Worm (Caenorhabditis elegans) whole organism, young adult: Measurements from ENCODE around the gene T26G10.5.

Experiments
- D2030.7 ChIP-seq: fragments of 200-800 bp; sonication (Bioruptor generic); IDR thresholded peaks from 2 replicates; pipeline ENCODE4 v1.3.6; 2022; ENCODE audit warnings: missing genetic modification reagents, missing genetic modification characterization, missing compliant biosample characterization
- F10E7.11 ChIP-seq: sonication (generic microtip); optimal IDR thresholded peaks from 2 replicates; lab custom pipeline; 2017; ENCODE audit warnings: mild to moderate bottlenecking, missing genetic modification characterization, moderate library complexity, missing compliant biosample characterization
- F57A8.1 ChIP-seq: fragments of 200-800 bp; sonication (Bioruptor generic); optimal IDR thresholded peaks from 2 replicates; lab custom pipeline; 2018; ENCODE audit warnings: mild to moderate bottlenecking, missing genetic modification characterization, moderate library complexity, missing compliant biosample characterization
- K11D2.4 ChIP-seq: fragments of 200-800 bp; sonication (Bioruptor generic); IDR thresholded peaks from 2 replicates; pipeline ENCODE4 v1.3.6; 2022; ENCODE audit warnings: missing genetic modification reagents, missing genetic modification characterization, missing compliant biosample characterization
- Y53F4B.3 ChIP-seq: fragments of 200-800 bp; sonication (Bioruptor generic); IDR thresholded peaks from 2 replicates; pipeline ENCODE4 v1.3.6; 2022; ENCODE audit warnings: missing genetic modification reagents, missing genetic modification characterization, missing compliant biosample characterization
- Y53G8AR.9 ChIP-seq: fragments of 200-800 bp; sonication (Bioruptor generic); conservative IDR thresholded peaks from 2 replicates; pipeline ENCODE4 v1.3.6; 2022; ENCODE audit warnings: missing genetic modification reagents, missing genetic modification characterization, missing compliant biosample characterization
- Y67H2A.10 ChIP-seq: fragments of 200-800 bp; sonication (Bioruptor generic); conservative IDR thresholded peaks from 2 replicates; pipeline ENCODE4 v1.3.6; 2022; ENCODE audit warnings: missing genetic modification reagents, missing genetic modification characterization, missing compliant biosample characterization
- Y79H2A.3 ChIP-seq: fragments of 200-800 bp; sonication (Bioruptor generic); conservative IDR thresholded peaks from 2 replicates; pipeline ENCODE4 v1.3.6; 2022; ENCODE audit warnings: missing genetic modification reagents, missing genetic modification characterization, missing compliant biosample characterization
- Y95B8A.8 ChIP-seq: fragments of 200-800 bp; sonication (Bioruptor generic); IDR thresholded peaks from 2 replicates; pipeline ENCODE4 v1.3.6; 2022; ENCODE audit warnings: missing genetic modification reagents, missing genetic modification characterization, missing compliant biosample characterization
- ama-1 ChIP-seq, 3 experiments: fragments of 150-350 bp in 1 of 3; sonication (generic microtip) in 2 of 3; optimal IDR thresholded peaks; 2 replicates each; lab custom pipeline; 2014 to 2018; ENCODE audit warnings: missing biosample characterization in 2 of 3, missing genetic modification characterization in 2 of 3, missing genetic modification reagents in 2 of 3
- aptf-2 ChIP-seq: fragments of 200-800 bp; sonication (Bioruptor generic); conservative IDR thresholded peaks from 2 replicates; pipeline ENCODE4 v1.3.6; 2022; ENCODE audit warnings: missing genetic modification reagents, missing genetic modification characterization, missing compliant biosample characterization
- attf-3 ChIP-seq: fragments of 200-800 bp; sonication (Bioruptor generic); conservative IDR thresholded peaks from 2 replicates; pipeline ENCODE4 v1.3.6; 2022; ENCODE audit warnings: missing genetic modification reagents, missing genetic modification characterization, missing compliant biosample characterization
- cebp-1 ChIP-seq, 2 experiments: fragments of 200-800 bp in 1 of 2; sonication (Bioruptor generic) in 1 of 2; sonication (generic microtip) in 1 of 2; IDR thresholded peaks in 1 of 2; optimal IDR thresholded peaks in 1 of 2; 2 replicates each; pipeline versions ENCODE4 v1.3.6 to Lab custom; 2017 to 2022; ENCODE audit warnings: missing compliant biosample characterization in 2 of 2, missing genetic modification characterization in 2 of 2, mild to moderate bottlenecking in 1 of 2, missing genetic modification reagents in 1 of 2, moderate library complexity in 1 of 2
- ceh-100 ChIP-seq: fragments of 200-800 bp; sonication (Bioruptor generic); IDR thresholded peaks from 2 replicates; pipeline ENCODE4 v1.3.6; 2022; ENCODE audit warnings: missing genetic modification reagents, missing genetic modification characterization, missing compliant biosample characterization
- ceh-40 ChIP-seq: fragments of 200-800 bp; sonication (Bioruptor generic); IDR thresholded peaks from 2 replicates; pipeline ENCODE4 v1.3.6; 2022; ENCODE audit warnings: missing genetic modification characterization, missing compliant biosample characterization
- ceh-58 ChIP-seq: fragments of 200-800 bp; sonication (Bioruptor generic); IDR thresholded peaks from 2 replicates; pipeline ENCODE4 v1.3.6; 2022; ENCODE audit warnings: missing genetic modification characterization, missing compliant biosample characterization
- ceh-79 ChIP-seq: sonication (generic microtip); optimal IDR thresholded peaks from 2 replicates; lab custom pipeline; 2017; ENCODE audit warnings: mild to moderate bottlenecking, missing genetic modification characterization, missing compliant biosample characterization
- die-1 ChIP-seq: sonication (generic microtip); optimal IDR thresholded peaks from 2 replicates; lab custom pipeline; 2016; ENCODE audit warnings: missing genotype, mild to moderate bottlenecking, missing genetic modification characterization, missing compliant biosample characterization
- dox-1 ChIP-seq: fragments of 200-800 bp; sonication (Bioruptor generic); IDR thresholded peaks from 2 replicates; pipeline ENCODE4 v1.3.6; 2022; ENCODE audit warnings: missing genetic modification reagents, missing genetic modification characterization, missing compliant biosample characterization
- ekl-4 ChIP-seq: fragments of 200-800 bp; sonication (Bioruptor generic); IDR thresholded peaks from 2 replicates; pipeline ENCODE4 v1.3.6; 2022; ENCODE audit warnings: missing genetic modification reagents, missing genetic modification characterization, missing compliant biosample characterization
- him-1 ChIP-seq: sonication (generic microtip); optimal IDR thresholded peaks from 2 replicates; lab custom pipeline; 2016; ENCODE audit warnings: missing genotype, missing genetic modification reagents, missing genetic modification characterization, missing compliant biosample characterization
- hmg-1.2 ChIP-seq: fragments of 200-800 bp; sonication (Bioruptor generic); IDR thresholded peaks from 2 replicates; pipeline ENCODE4 v1.3.6; 2022; ENCODE audit warnings: missing genetic modification reagents, missing genetic modification characterization, missing compliant biosample characterization
- hmg-20 ChIP-seq: fragments of 200-800 bp; sonication (Bioruptor generic); IDR thresholded peaks from 2 replicates; pipeline ENCODE4 v1.3.6; 2022; ENCODE audit warnings: missing genetic modification reagents, missing genetic modification characterization, missing compliant biosample characterization
- lag-1 ChIP-seq: fragments of 200-800 bp; sonication (Bioruptor generic); IDR thresholded peaks from 2 replicates; pipeline ENCODE4 v1.3.6; 2022; ENCODE audit warnings: missing genetic modification reagents, missing genetic modification characterization, missing compliant biosample characterization
- lin-54 ChIP-seq: fragments of 200-800 bp; sonication (Bioruptor generic); optimal IDR thresholded peaks from 2 replicates; lab custom pipeline; 2018; ENCODE audit warnings: mild to moderate bottlenecking, missing genetic modification characterization, missing compliant biosample characterization
- lsl-1 ChIP-seq: fragments of 200-800 bp; sonication (Bioruptor generic); optimal IDR thresholded peaks from 2 replicates; lab custom pipeline; 2018; ENCODE audit warnings: mild to moderate bottlenecking, missing genetic modification characterization, moderate library complexity, missing compliant biosample characterization
- madf-10 ChIP-seq: sonication (generic microtip); optimal IDR thresholded peaks from 2 replicates; lab custom pipeline; 2016; ENCODE audit warnings: mild to moderate bottlenecking, missing genetic modification characterization, missing compliant biosample characterization
- madf-3 ChIP-seq: fragments of 200-800 bp; sonication (Bioruptor generic); IDR thresholded peaks from 2 replicates; pipeline ENCODE4 v1.3.6; 2022; ENCODE audit warnings: missing genetic modification reagents, missing genetic modification characterization, missing compliant biosample characterization
- madf-6 ChIP-seq: fragments of 200-800 bp; sonication (Bioruptor generic); IDR thresholded peaks from 2 replicates; pipeline ENCODE4 v1.3.6; 2022; ENCODE audit warnings: missing genetic modification reagents, missing genetic modification characterization, missing compliant biosample characterization
- mcd-1 ChIP-seq: fragments of 200-800 bp; sonication (Bioruptor generic); IDR thresholded peaks from 2 replicates; pipeline ENCODE4 v1.3.6; 2022; ENCODE audit warnings: missing genetic modification reagents, missing genetic modification characterization, missing compliant biosample characterization
- nhr-27 ChIP-seq: fragments of 200-800 bp; sonication (Bioruptor generic); optimal IDR thresholded peaks from 2 replicates; lab custom pipeline; 2018; ENCODE audit warnings: mild to moderate bottlenecking, missing genetic modification characterization, moderate library complexity, missing compliant biosample characterization
- pbrm-1 ChIP-seq: fragments of 200-800 bp; sonication (Bioruptor generic); IDR thresholded peaks from 2 replicates; pipeline ENCODE4 v1.3.6; 2022; ENCODE audit warnings: missing genetic modification reagents, missing genetic modification characterization, missing compliant biosample characterization
- rcor-1 ChIP-seq: fragments of 200-800 bp; sonication (Bioruptor generic); IDR thresholded peaks from 2 replicates; pipeline ENCODE4 v1.3.6; 2022; ENCODE audit warnings: missing genetic modification reagents, missing genetic modification characterization, missing compliant biosample characterization
- rpc-1 ChIP-seq, 2 experiments: fragments of 150-350 bp in 1 of 2; sonication (generic microtip) in 1 of 2; optimal IDR thresholded peaks; 2 replicates each; lab custom pipeline; 2014 to 2018; ENCODE audit warnings: missing biosample characterization in 1 of 2, missing genetic modification characterization in 1 of 2, missing genetic modification reagents in 1 of 2, missing genotype in 1 of 2
- snpc-1.1 ChIP-seq: sonication (generic microtip); optimal IDR thresholded peaks from 2 replicates; lab custom pipeline; 2017; ENCODE audit warnings: missing genetic modification characterization, mild to moderate bottlenecking, missing compliant biosample characterization, antibody characterized with exemption, moderate library complexity, missing genotype, missing genetic modification reagents; ENCODE audit not compliant: insufficient read depth
- snpc-1.3 ChIP-seq: sonication (generic microtip); optimal IDR thresholded peaks from 2 replicates; lab custom pipeline; 2017; ENCODE audit warnings: missing genetic modification characterization, mild to moderate bottlenecking, missing compliant biosample characterization, antibody characterized with exemption, moderate library complexity, missing genotype, missing genetic modification reagents; ENCODE audit not compliant: insufficient read depth
- tbp1 ChIP-seq: fragments of 200-800 bp; sonication (Bioruptor generic); optimal IDR thresholded peaks from 2 replicates; lab custom pipeline; 2018; ENCODE audit warnings: mild to moderate bottlenecking, missing genetic modification characterization, missing compliant biosample characterization
- tlf-1 ChIP-seq: fragments of 200-800 bp; sonication (Bioruptor generic); optimal IDR thresholded peaks from 2 replicates; lab custom pipeline; 2018; ENCODE audit warnings: mild to moderate bottlenecking, missing genetic modification characterization, missing compliant biosample characterization
- unc-130 ChIP-seq: sonication (generic microtip); optimal IDR thresholded peaks from 2 replicates; lab custom pipeline; 2016; ENCODE audit warnings: missing genetic modification reagents, missing genetic modification characterization, missing compliant biosample characterization
- unc-62 ChIP-seq: fragments of 150-350 bp; optimal IDR thresholded peaks from 2 replicates; lab custom pipeline; 2014; ENCODE audit warnings: missing biosample characterization, missing genetic modification reagents, missing genetic modification characterization
- zfh-2 ChIP-seq: fragments of 200-800 bp; sonication (Bioruptor generic); conservative IDR thresholded peaks from 2 replicates; pipeline ENCODE4 v1.3.6; 2022; ENCODE audit warnings: missing genetic modification reagents, missing genetic modification characterization, missing compliant biosample characterization
- ztf-18 ChIP-seq: sonication (generic microtip); optimal IDR thresholded peaks from 2 replicates; lab custom pipeline; 2016; ENCODE audit warnings: missing genotype, mild to moderate bottlenecking, missing genetic modification characterization, missing compliant biosample characterization
- ztf-22 ChIP-seq: fragments of 200-800 bp; sonication (Bioruptor generic); optimal IDR thresholded peaks from 2 replicates; lab custom pipeline; 2018; ENCODE audit warnings: mild to moderate bottlenecking, missing genetic modification characterization, moderate library complexity, missing compliant biosample characterization
- ztf-26 ChIP-seq: sonication (generic microtip); optimal IDR thresholded peaks from 2 replicates; lab custom pipeline; 2017; ENCODE audit warnings: missing genetic modification characterization, missing compliant biosample characterization

T26G10.5 gene

ce11 chrIII:9401036-9401435 is 25.2 kb downstream of the T26G10.5 start, which contains the start of gene nlp-48:
Gene nlp-48, minus strand, starts transcription at chrIII:9401136.
- TF ChIP-seq attf-3 (GFP tag; lab: Robert Waterston, UW) (no peak), lag-1 (GFP tag; lab: Robert Waterston, UW) (no peak), F10E7.11 (tag; lab: Kevin White, UChicago) (no peak), rpc-1 (optimal IDR thresholded peaks at IDR 0.05; lab: Kevin White, UChicago) (no peak), rpc-1 (tag; optimal IDR thresholded peaks at IDR 0.05; lab: Kevin White, UChicago) (no peak), ceh-58 (GFP tag; lab: Robert Waterston, UW) (no peak), ama-1 (optimal IDR thresholded peaks at IDR 0.05; lab: Kevin White, UChicago) (no peak), ama-1 (GFP tag; optimal IDR thresholded peaks at IDR 0.05; lab: Kevin White, UChicago) (no peak), unc-130 (no peak), die-1 (tag; lab: Kevin White, UChicago) (no peak), K11D2.4 (no peak), F57A8.1 (GFP tag; lab: Kevin White, UChicago) (no peak), unc-62 (GFP tag; lab: Kevin White, UChicago) (no peak), tlf-1 (GFP tag; lab: Kevin White, UChicago) (no peak)

- no peak for TF ChIP-seq hmg-20 (GFP tag; lab: Robert Waterston, UW)
- TF ChIP-seq Y53F4B.3 (GFP tag; lab: Robert Waterston, UW) = no peak
- peak; percentile 23 for TF ChIP-seq snpc-1.3 (tag; lab: Kevin White, UChicago)
- 0 out of 2 replicates have a peak, but pooled peaks have one; percentile 37 for TF ChIP-seq Y67H2A.10
- peak; percentile 86 for TF ChIP-seq Y95B8A.8
- TF ChIP-seq ceh-100 = peak; percentile 60; the same call in 1 of the 2 replicates
- peak; percentile 85 for TF ChIP-seq madf-3 (GFP tag; lab: Robert Waterston, UW)
- peak; percentile 37; the same call in 1 of the 2 replicates for TF ChIP-seq attf-3 (GFP tag; lab: Robert Waterston, UW)
- TF ChIP-seq tbp1 (GFP tag; lab: Kevin White, UChicago) = peak; percentile 58
- TF ChIP-seq pbrm-1 (GFP tag; lab: Robert Waterston, UW) = peak; percentile 57; the same call in 1 of the 2 replicates
- TF ChIP-seq rcor-1 = peak; percentile 82
- TF ChIP-seq madf-6 (GFP tag; lab: Robert Waterston, UW) = peak; percentile 98
- TF ChIP-seq D2030.7 (GFP tag; lab: Robert Waterston, UW) = peak; percentile 89
- TF ChIP-seq cebp-1 (GFP tag; IDR thresholded peaks at IDR 0.05; lab: Robert Waterston, UW) = no peak
- TF ChIP-seq cebp-1 (tag; optimal IDR thresholded peaks at IDR 0.05; lab: Kevin White, UChicago) = no peak
- peak; percentile 56; the same call in 1 of the 2 replicates for TF ChIP-seq Y79H2A.3 (GFP tag; lab: Robert Waterston, UW)
- TF ChIP-seq F57A8.1 (GFP tag; lab: Kevin White, UChicago) = no peak
- peak; percentile 79 for TF ChIP-seq lsl-1 (GFP tag; lab: Kevin White, UChicago)
- no peak for TF ChIP-seq nhr-27 (tag; lab: Kevin White, UChicago)
- peak; percentile 32 for TF ChIP-seq him-1 (tag; lab: Kevin White, UChicago)
- peak; percentile 83 for TF ChIP-seq lin-54 (GFP tag; lab: Kevin White, UChicago)
- peak; percentile 86 for TF ChIP-seq dox-1 (GFP tag; lab: Robert Waterston, UW)
- TF ChIP-seq mcd-1 (GFP tag; lab: Robert Waterston, UW) = peak; percentile 80
- TF ChIP-seq hmg-1.2 (GFP tag; lab: Robert Waterston, UW) = peak; percentile 60
- no peak for TF ChIP-seq ceh-79 (tag; lab: Kevin White, UChicago)
- no peak for TF ChIP-seq zfh-2 (GFP tag; lab: Robert Waterston, UW)
- TF ChIP-seq Y53G8AR.9 (GFP tag; lab: Robert Waterston, UW) = peak; percentile 36; the same call in 1 of the 2 replicates
- 0 out of 2 replicates have a peak, but pooled peaks have one; percentile 44 for TF ChIP-seq aptf-2 (GFP tag; lab: Robert Waterston, UW)
- TF ChIP-seq die-1 (tag; lab: Kevin White, UChicago) = no peak
- TF ChIP-seq ztf-22 (GFP tag; lab: Kevin White, UChicago) = no peak
- TF ChIP-seq snpc-1.1 (tag; lab: Kevin White, UChicago) = peak; percentile 80
- TF ChIP-seq ztf-26 (tag; lab: Kevin White, UChicago) = no peak
- no peak for TF ChIP-seq madf-10 (tag; lab: Kevin White, UChicago)
- peak; percentile 89 for TF ChIP-seq ekl-4 (GFP tag; lab: Robert Waterston, UW)
- TF ChIP-seq ceh-40 = no peak
- peak; percentile 60 for TF ChIP-seq ztf-18 (tag; lab: Kevin White, UChicago)
These were observed 33.0 kb downstream of the T26G10.5 start, which contains the start of the genes gpr-2 and rgr-1 for ce11 chrIII:9393114-9393780. Gene gpr-2, minus strand, starts transcription at chrIII:9393164. Gene rgr-1, plus strand, starts transcription at chrIII:9393730.
